Fruit fly (Drosophila melanogaster) whole organism, pupa: ENCODE results near the gene GluRS-m.

ENCODE experiments used
- CG10348 ChIP-seq: fragments of 200-800 bp; sonication (Bioruptor generic); IDR thresholded peaks from 2 replicates; pipeline ENCODE4 v1.3.6; 2022; ENCODE audit warnings: missing biosample characterization, missing genetic modification characterization
- CG12605 ChIP-seq: fragments of 200-800 bp; sonication (Bioruptor generic); IDR thresholded peaks from 2 replicates; pipeline ENCODE4 v1.3.6; 2022; ENCODE audit warnings: missing biosample characterization, missing genetic modification characterization
- CG13204 ChIP-seq: fragments of 200-800 bp; sonication (Bioruptor generic); optimal IDR thresholded peaks from 2 replicates; lab custom pipeline; 2018; ENCODE audit warnings: missing biosample characterization, mild to moderate bottlenecking, missing genetic modification characterization, moderate library complexity
- CG14655 ChIP-seq: fragments of 200-800 bp; sonication (Bioruptor generic); optimal IDR thresholded peaks from 3 replicates; lab custom pipeline; 2017; ENCODE audit warnings: mild to moderate bottlenecking, missing biosample characterization, missing genetic modification reagents, missing genetic modification characterization
- CG15710 ChIP-seq: fragments of 200-800 bp; sonication (Bioruptor generic); optimal IDR thresholded peaks from 2 replicates; lab custom pipeline; 2018; ENCODE audit warnings: missing biosample characterization, mild to moderate bottlenecking, missing genetic modification characterization, moderate library complexity
- CG17806 ChIP-seq: fragments of 200-800 bp; sonication (Bioruptor generic); optimal IDR thresholded peaks from 2 replicates; lab custom pipeline; 2018; ENCODE audit warnings: missing biosample characterization, mild to moderate bottlenecking, missing genetic modification characterization, moderate library complexity
- CG32121 ChIP-seq: fragments of 200-800 bp; sonication (Bioruptor generic); IDR thresholded peaks from 2 replicates; pipeline ENCODE4 v1.3.6; 2022; ENCODE audit warnings: missing biosample characterization, missing genetic modification characterization
- CG34367 ChIP-seq: fragments of 200-800 bp; sonication (Bioruptor generic); optimal IDR thresholded peaks from 2 replicates; lab custom pipeline; 2018; ENCODE audit warnings: missing biosample characterization, mild to moderate bottlenecking, missing genetic modification characterization
- CG4496 ChIP-seq: fragments of 200-800 bp; sonication (Bioruptor generic); IDR thresholded peaks from 3 replicates; pipeline ENCODE4 v1.3.6; 2022; ENCODE audit warnings: missing biosample characterization, missing genetic modification characterization
- CG8159 ChIP-seq: fragments of 200-800 bp; sonication (Bioruptor generic); optimal IDR thresholded peaks from 3 replicates; lab custom pipeline; 2018; ENCODE audit warnings: missing biosample characterization, mild to moderate bottlenecking, missing genetic modification characterization, moderate library complexity
- CG8301 ChIP-seq: fragments of 200-800 bp; sonication (Bioruptor generic); optimal IDR thresholded peaks from 2 replicates; lab custom pipeline; 2018; ENCODE audit warnings: missing biosample characterization, mild to moderate bottlenecking, missing genetic modification characterization
- CG9948 ChIP-seq: fragments of 200-800 bp; sonication (Bioruptor generic); optimal IDR thresholded peaks from 2 replicates; lab custom pipeline; 2018; ENCODE audit warnings: missing biosample characterization, mild to moderate bottlenecking, missing genetic modification characterization, moderate library complexity
- D1 ChIP-seq: fragments of 200-800 bp; sonication (Bioruptor generic); optimal IDR thresholded peaks from 2 replicates; lab custom pipeline; 2018; ENCODE audit warnings: missing biosample characterization, mild to moderate bottlenecking, missing genetic modification characterization, moderate library complexity
- EcR ChIP-seq: fragments of 200-800 bp; sonication (Bioruptor generic); optimal IDR thresholded peaks from 3 replicates; lab custom pipeline; 2019; ENCODE audit warnings: missing biosample characterization, missing genetic modification characterization, mild to moderate bottlenecking, moderate library complexity, missing genetic modification reagents
- Ets98B ChIP-seq: fragments of 200-800 bp; sonication (Bioruptor generic); IDR thresholded peaks from 2 replicates; pipeline ENCODE4 v1.3.6; 2022; ENCODE audit warnings: missing biosample characterization, missing genetic modification characterization
- Pif1A ChIP-seq: fragments of 200-800 bp; sonication (Bioruptor generic); optimal IDR thresholded peaks from 3 replicates; lab custom pipeline; 2016; ENCODE audit warnings: missing biosample characterization, missing genetic modification characterization
- Pif1B ChIP-seq: fragments of 200-800 bp; sonication (Bioruptor generic); optimal IDR thresholded peaks from 3 replicates; lab custom pipeline; 2016; ENCODE audit warnings: missing biosample characterization, missing genetic modification characterization
- Snoo ChIP-seq: fragments of 200-800 bp; sonication (Bioruptor generic); optimal IDR thresholded peaks from 3 replicates; lab custom pipeline; 2017; ENCODE audit warnings: missing biosample characterization, mild to moderate bottlenecking, missing genetic modification characterization, inconsistent platforms
- fd96Ca ChIP-seq: fragments of 200-800 bp; sonication (Bioruptor generic); IDR thresholded peaks from 3 replicates; pipeline ENCODE4 v1.3.6; 2022; ENCODE audit warnings: missing biosample characterization, missing genetic modification characterization
- gl ChIP-seq: fragments of 200-800 bp; sonication (Bioruptor generic); optimal IDR thresholded peaks from 2 replicates; lab custom pipeline; 2018; ENCODE audit warnings: missing biosample characterization, mild to moderate bottlenecking, missing genetic modification characterization
- rn ChIP-seq: fragments of 200-800 bp; sonication (Bioruptor generic); IDR thresholded peaks from 2 replicates; pipeline ENCODE4 v1.3.6; 2022; ENCODE audit warnings: missing biosample characterization, missing genetic modification characterization

Gene GluRS-m

dm6 chr3L:16410234-16411119 is 6.5 kb downstream of the GluRS-m start:
- peak; percentile 86 for TF ChIP-seq Ets98B (GFP tag; lab: Robert Waterston, UW)
- 0 out of 2 replicates have a peak, but pooled peaks have one; percentile 16 for TF ChIP-seq CG10348
- TF ChIP-seq rn (GFP tag; lab: Robert Waterston, UW): peak; percentile 45; the same call in 1 of the 2 replicates
- TF ChIP-seq CG8159: peak; percentile 83
- TF ChIP-seq EcR (GFP tag; lab: Kevin White, UChicago): peak; percentile 78
- peak; percentile 89 for TF ChIP-seq Pif1B (GFP tag; lab: Kevin White, UChicago)
- TF ChIP-seq CG34367 (tag; lab: Kevin White, UChicago): peak; percentile 80
- TF ChIP-seq fd96Ca (GFP tag; lab: Robert Waterston, UW): peak; percentile 81; the same call in 2 of the 3 replicates
- TF ChIP-seq CG15710 (tag; lab: Kevin White, UChicago): peak; percentile 85
- peak; percentile 88 for TF ChIP-seq CG17806 (tag; lab: Kevin White, UChicago)
- TF ChIP-seq CG8301 (tag; lab: Kevin White, UChicago): peak; percentile 81
- TF ChIP-seq Pif1A (GFP tag; lab: Kevin White, UChicago): peak; percentile 94
- TF ChIP-seq CG32121 (GFP tag; lab: Robert Waterston, UW): peak; percentile 64
- TF ChIP-seq Snoo: peak; percentile 75
- TF ChIP-seq D1: no peak
- TF ChIP-seq CG4496 (GFP tag; lab: Robert Waterston, UW): peak; percentile 84
- peak; percentile 87 for TF ChIP-seq CG14655 (GFP tag; lab: Kevin White, UChicago)
- 0 out of 2 replicates have a peak, but pooled peaks have one; percentile 43 for TF ChIP-seq CG12605 (GFP tag; lab: Robert Waterston, UW)
- TF ChIP-seq CG13204: peak; percentile 68
- peak; percentile 75 for TF ChIP-seq gl
- TF ChIP-seq CG9948 (tag; lab: Kevin White, UChicago): peak; percentile 72

dm6 chr3L:16409440-16410233 is 7.3 kb downstream of the GluRS-m start:
- TF ChIP-seq EcR (GFP tag; lab: Kevin White, UChicago) (peak; percentile 90), Snoo (no peak), Pif1A (GFP tag; lab: Kevin White, UChicago) (no peak), D1 (peak; percentile 18), CG15710 (tag; lab: Kevin White, UChicago) (no peak), CG17806 (tag; lab: Kevin White, UChicago) (no peak)

dm6 chr3L:16408609-16409439 is 8.2 kb downstream of the GluRS-m start:
- no peak for TF ChIP-seq CG10348
- TF ChIP-seq CG34367 (tag; lab: Kevin White, UChicago): peak; percentile 20
- TF ChIP-seq Snoo: peak; percentile 46
- peak; percentile 13 for TF ChIP-seq CG9948 (tag; lab: Kevin White, UChicago)
- TF ChIP-seq CG15710 (tag; lab: Kevin White, UChicago): peak; percentile 47
- peak; percentile 77 for TF ChIP-seq CG8159
- TF ChIP-seq CG4496 (GFP tag; lab: Robert Waterston, UW): peak; percentile 74; the same call in 2 of the 3 replicates
- TF ChIP-seq fd96Ca (GFP tag; lab: Robert Waterston, UW): peak; percentile 73
- TF ChIP-seq CG14655 (GFP tag; lab: Kevin White, UChicago): peak; percentile 59
- no peak for TF ChIP-seq D1
- TF ChIP-seq Pif1A (GFP tag; lab: Kevin White, UChicago): peak; percentile 44
- TF ChIP-seq CG8301 (tag; lab: Kevin White, UChicago): peak; percentile 64
- TF ChIP-seq Pif1B (GFP tag; lab: Kevin White, UChicago): peak; percentile 54
- TF ChIP-seq CG13204: peak; percentile 43
- peak; percentile 33; the same call in 1 of the 2 replicates for TF ChIP-seq CG12605 (GFP tag; lab: Robert Waterston, UW)
- TF ChIP-seq gl: peak; percentile 53
- TF ChIP-seq rn (GFP tag; lab: Robert Waterston, UW): peak; percentile 23; the same call in 1 of the 2 replicates
- TF ChIP-seq CG17806 (tag; lab: Kevin White, UChicago): peak; percentile 49
- 0 out of 2 replicates have a peak, but pooled peaks have one; percentile 51 for TF ChIP-seq Ets98B (GFP tag; lab: Robert Waterston, UW)
- TF ChIP-seq CG32121 (GFP tag; lab: Robert Waterston, UW): no peak; the same call in 1 of the 2 replicates
- peak; percentile 42 for TF ChIP-seq EcR (GFP tag; lab: Kevin White, UChicago)

dm6 chr3L:16407815-16408608 is 9.0 kb downstream of the GluRS-m start:
- no peak for TF ChIP-seq CG12605 (GFP tag; lab: Robert Waterston, UW)
- TF ChIP-seq CG8159: no peak
- TF ChIP-seq Pif1B (GFP tag; lab: Kevin White, UChicago): no peak
- TF ChIP-seq CG14655 (GFP tag; lab: Kevin White, UChicago): no peak
- no peak for TF ChIP-seq CG17806 (tag; lab: Kevin White, UChicago)
- TF ChIP-seq EcR (GFP tag; lab: Kevin White, UChicago): no peak
- TF ChIP-seq Ets98B (GFP tag; lab: Robert Waterston, UW): no peak; the same call in 1 of the 2 replicates
- no peak for TF ChIP-seq Snoo
- no peak for TF ChIP-seq CG9948 (tag; lab: Kevin White, UChicago)
- no peak for TF ChIP-seq fd96Ca (GFP tag; lab: Robert Waterston, UW)
- TF ChIP-seq, all 21 proteins: peak for 0
